Fruit fly (Drosophila melanogaster) whole organism, pupa: Measurements from ENCODE around the gene Uba4.

Source experiments
- CG17806 ChIP-seq: fragments of 200-800 bp; sonication (Bioruptor generic); optimal IDR thresholded peaks from 2 replicates; lab custom pipeline; 2018; ENCODE audit warnings: missing biosample characterization, mild to moderate bottlenecking, missing genetic modification characterization, moderate library complexity
- CG34367 ChIP-seq: fragments of 200-800 bp; sonication (Bioruptor generic); optimal IDR thresholded peaks from 2 replicates; lab custom pipeline; 2018; ENCODE audit warnings: missing biosample characterization, mild to moderate bottlenecking, missing genetic modification characterization
- CG8301 ChIP-seq: fragments of 200-800 bp; sonication (Bioruptor generic); optimal IDR thresholded peaks from 2 replicates; lab custom pipeline; 2018; ENCODE audit warnings: missing biosample characterization, mild to moderate bottlenecking, missing genetic modification characterization
- D1 ChIP-seq: fragments of 200-800 bp; sonication (Bioruptor generic); optimal IDR thresholded peaks from 2 replicates; lab custom pipeline; 2018; ENCODE audit warnings: missing biosample characterization, mild to moderate bottlenecking, missing genetic modification characterization, moderate library complexity
- EcR ChIP-seq: fragments of 200-800 bp; sonication (Bioruptor generic); optimal IDR thresholded peaks from 3 replicates; lab custom pipeline; 2019; ENCODE audit warnings: missing biosample characterization, missing genetic modification characterization, mild to moderate bottlenecking, moderate library complexity, missing genetic modification reagents
- Snoo ChIP-seq: fragments of 200-800 bp; sonication (Bioruptor generic); optimal IDR thresholded peaks from 3 replicates; lab custom pipeline; 2017; ENCODE audit warnings: missing biosample characterization, mild to moderate bottlenecking, missing genetic modification characterization, inconsistent platforms
- fd96Ca ChIP-seq: fragments of 200-800 bp; sonication (Bioruptor generic); IDR thresholded peaks from 3 replicates; pipeline ENCODE4 v1.3.6; 2022; ENCODE audit warnings: missing biosample characterization, missing genetic modification characterization

dm6 chr2L:8528318-8528717 lies 11.1 kb downstream of the Uba4 start, which contains the start of the genes lmgA and lmgB:
- no peak for TF ChIP-seq D1 (tag; lab: Kevin White, UChicago)
- TF ChIP-seq CG17806 (tag; lab: Kevin White, UChicago) = peak; percentile 2
- no peak for TF ChIP-seq fd96Ca (GFP tag; lab: Robert Waterston, UW)
- TF ChIP-seq EcR (GFP tag; lab: Kevin White, UChicago) = no peak
- TF ChIP-seq CG8301 (tag; lab: Kevin White, UChicago) = no peak
- no peak for TF ChIP-seq Snoo
- TF ChIP-seq CG34367 = no peak
